ENCODE assay signal across 4 fruit fly cellular contexts in genomic region chr2L:3037153-3037579, dm6.
TF ChIP-seq lines count a peak whose summit lies in the region.

Gene CG17260, plus strand, starts transcription at chr2L:3037230.
Gene SerRS, minus strand, starts transcription at chr2L:3037403.

TF ChIP-seq in whole organism, adult, 20 proteins besides CTCF, POLR2A, EP300 and RAD21 (continued from another document):
- TF ChIP-seq CG14711 (tag; optimal IDR thresholded peaks at IDR 0.05; lab: Kevin White, UChicago) (peak; percentile 92), Mnt (GFP tag; optimal IDR thresholded peaks at IDR 0.05; lab: Kevin White, UChicago) (peak; percentile 92)

TF ChIP-seq in whole organism, embryonic, 481 proteins besides CTCF, POLR2A, EP300 and RAD21 (continued from another document and continues in another):
- TF ChIP-seq CG13894 (tag; optimal IDR thresholded peaks at IDR 0.05; lab: Kevin White, UChicago) (peak; percentile 82), oc (tag; optimal IDR thresholded peaks at IDR 0.05; lab: Kevin White, UChicago) (no peak), ase (GFP tag; IDR thresholded peaks at IDR 0.05; lab: Robert Waterston, UW) (peak; percentile 92), maf-S (GFP tag; optimal IDR thresholded peaks at IDR 0.05; lab: Kevin White, UChicago) (peak; percentile 93), disco-r (GFP tag; optimal IDR thresholded peaks at IDR 0.05; lab: Kevin White, UChicago) (peak; percentile 85), CG10274 (GFP tag; optimal IDR thresholded peaks at IDR 0.05; lab: Kevin White, UChicago) (peak; percentile 61), Hand (GFP tag; optimal IDR thresholded peaks at IDR 0.05; lab: Kevin White, UChicago) (peak; percentile 26), CG10321 (GFP tag; IDR thresholded peaks at IDR 0.05; lab: Robert Waterston, UW) (0 out of 2 replicates have a peak, but pooled peaks have one; percentile 33), CG18476 (GFP tag; optimal IDR thresholded peaks at IDR 0.05; lab: Kevin White, UChicago) (peak; percentile 94), kni (GFP tag; optimal IDR thresholded peaks at IDR 0.05; lab: Kevin White, UChicago) (peak; percentile 69), GATAe (GFP tag; conservative IDR thresholded peaks at IDR 0.05; lab: Robert Waterston, UW) (peak; percentile 75), D (optimal IDR thresholded peaks at IDR 0.05; lab: Kevin White, UChicago) (no peak), D (GFP tag; optimal IDR thresholded peaks at IDR 0.05; lab: Kevin White, UChicago) (peak; percentile 76), CG18262 (tag; optimal IDR thresholded peaks at IDR 0.05; lab: Kevin White, UChicago) (peak; percentile 91), Doc2 (GFP tag; IDR thresholded peaks at IDR 0.05; lab: Robert Waterston, UW) (peak; percentile 84), inv (GFP tag; IDR thresholded peaks at IDR 0.05; lab: Robert Waterston, UW; ENCODE audit: partially characterized antibody) (peak; percentile 34; the same call in 1 of the 2 replicates), CG10209 (GFP tag; optimal IDR thresholded peaks at IDR 0.05; lab: Kevin White, UChicago) (peak; percentile 91), ranshi (GFP tag; IDR thresholded peaks at IDR 0.05; lab: Robert Waterston, UW) (peak; percentile 93), CG14050 (GFP tag; IDR thresholded peaks at IDR 0.05; lab: Robert Waterston, UW) (peak; percentile 83), ro (GFP tag; IDR thresholded peaks at IDR 0.05; lab: Robert Waterston, UW) (peak; percentile 77), da (GFP tag; optimal IDR thresholded peaks at IDR 0.05; lab: Kevin White, UChicago) (peak; percentile 86), sug (tag; optimal IDR thresholded peaks at IDR 0.05; lab: Kevin White, UChicago) (peak; percentile 92), CG16815 (GFP tag; optimal IDR thresholded peaks at IDR 0.05; lab: Kevin White, UChicago) (peak; percentile 91), Chrac-16 (GFP tag; optimal IDR thresholded peaks at IDR 0.05; lab: Kevin White, UChicago) (peak; percentile 94), lola (GFP tag; optimal IDR thresholded peaks at IDR 0.05; lab: Kevin White, UChicago) (peak in 1 of 3 experiments; percentile 87), HmgD (GFP tag; optimal IDR thresholded peaks at IDR 0.05; lab: Kevin White, UChicago) (peak; percentile 71), insv (GFP tag; optimal IDR thresholded peaks at IDR 0.05; lab: Kevin White, UChicago) (peak in 1 of 2 experiments; percentile 78), amos (GFP tag; IDR thresholded peaks at IDR 0.05; lab: Robert Waterston, UW; ENCODE audit: partially characterized antibody) (peak; percentile 22; the same call in 1 of the 2 replicates), slou (GFP tag; optimal IDR thresholded peaks at IDR 0.05; lab: Kevin White, UChicago) (peak; percentile 93), gcm (GFP tag; optimal IDR thresholded peaks at IDR 0.05; lab: Kevin White, UChicago) (peak; percentile 85), CG11247 (GFP tag; IDR thresholded peaks at IDR 0.05; lab: Robert Waterston, UW) (peak; percentile 88), CG12744 (GFP tag; optimal IDR thresholded peaks at IDR 0.05; lab: Kevin White, UChicago) (peak; percentile 92), pho (GFP tag; optimal IDR thresholded peaks at IDR 0.05; lab: Kevin White, UChicago) (peak; percentile 96), Stat92E (GFP tag; optimal IDR thresholded peaks at IDR 0.05; lab: Kevin White, UChicago) (peak in 1 of 3 experiments; percentile 37), CG10147 (GFP tag; optimal IDR thresholded peaks at IDR 0.05; lab: Kevin White, UChicago) (peak; percentile 90), CG10366 (GFP tag; IDR thresholded peaks at IDR 0.05; lab: Robert Waterston, UW) (peak; percentile 90), MBD-R2 (GFP tag; IDR thresholded peaks at IDR 0.05; lab: Robert Waterston, UW) (peak; percentile 98), CG1832 (GFP tag; optimal IDR thresholded peaks at IDR 0.05; lab: Kevin White, UChicago) (no peak), CG17361 (GFP tag; IDR thresholded peaks at IDR 0.05; lab: Robert Waterston, UW) (peak; percentile 96), CG1792 (GFP tag; optimal IDR thresholded peaks at IDR 0.05; lab: Kevin White, UChicago) (peak; percentile 78), Pdp1 (GFP tag; optimal IDR thresholded peaks at IDR 0.05; lab: Kevin White, UChicago) (peak; percentile 91 to 95)

TF ChIP-seq in whole organism, prepupa, 60 proteins besides CTCF, POLR2A, EP300 and RAD21 (continued from another document):
- TF ChIP-seq CG6854 (GFP tag; optimal IDR thresholded peaks at IDR 0.05; lab: Kevin White, UChicago), result peak; percentile 69
- peak; percentile 92 for TF ChIP-seq Ets21C (GFP tag; optimal IDR thresholded peaks at IDR 0.05; lab: Kevin White, UChicago)
- no peak for TF ChIP-seq CG7368 (GFP tag; optimal IDR thresholded peaks at IDR 0.05; lab: Kevin White, UChicago)
- TF ChIP-seq Hr38 (GFP tag; optimal IDR thresholded peaks at IDR 0.05; lab: Kevin White, UChicago), result peak; percentile 73
- TF ChIP-seq svp (GFP tag; lab: Kevin White, UChicago), result peak; percentile 94
- TF ChIP-seq CG9139 (GFP tag; optimal IDR thresholded peaks at IDR 0.05; lab: Kevin White, UChicago), result no peak
- TF ChIP-seq lz (GFP tag; optimal IDR thresholded peaks at IDR 0.05; lab: Kevin White, UChicago), result peak; percentile 97
- peak; percentile 95 for TF ChIP-seq pdm3 (GFP tag; optimal IDR thresholded peaks at IDR 0.05; lab: Kevin White, UChicago)
- no peak for TF ChIP-seq CG4318 (GFP tag; optimal IDR thresholded peaks at IDR 0.05; lab: Kevin White, UChicago)
- no peak for TF ChIP-seq spab (GFP tag; optimal IDR thresholded peaks at IDR 0.05; lab: Kevin White, UChicago)
- peak; percentile 94 for TF ChIP-seq CG3919 (GFP tag; optimal IDR thresholded peaks at IDR 0.05; lab: Kevin White, UChicago)
- TF ChIP-seq CG6163 (GFP tag; IDR thresholded peaks at IDR 0.05; lab: Robert Waterston, UW), result peak; percentile 85
- peak in 1 of 2 experiments; percentile 70 for TF ChIP-seq salr (GFP tag; optimal IDR thresholded peaks at IDR 0.05; lab: Kevin White, UChicago)
- TF ChIP-seq OdsH (GFP tag; optimal IDR thresholded peaks at IDR 0.05; lab: Kevin White, UChicago), result peak; percentile 96
- peak; percentile 95 for TF ChIP-seq topi (GFP tag; optimal IDR thresholded peaks at IDR 0.05; lab: Kevin White, UChicago)
- peak; percentile 89 for TF ChIP-seq CG11762 (GFP tag; optimal IDR thresholded peaks at IDR 0.05; lab: Kevin White, UChicago; ENCODE audit: insufficient read depth)
- TF ChIP-seq CG16779 (tag; optimal IDR thresholded peaks at IDR 0.05; lab: Kevin White, UChicago), result no peak
- peak; percentile 92 for TF ChIP-seq CG3032 (tag; optimal IDR thresholded peaks at IDR 0.05; lab: Kevin White, UChicago)
- TF ChIP-seq CG34406 (GFP tag; optimal IDR thresholded peaks at IDR 0.05; lab: Kevin White, UChicago), result peak; percentile 91
- TF ChIP-seq eg (GFP tag; IDR thresholded peaks at IDR 0.05; lab: Robert Waterston, UW), result peak; percentile 92
- peak; percentile 97 for TF ChIP-seq CG31627 (GFP tag; optimal IDR thresholded peaks at IDR 0.05; lab: Kevin White, UChicago)
- peak; percentile 91 for TF ChIP-seq CG8319 (GFP tag; optimal IDR thresholded peaks at IDR 0.05; lab: Kevin White, UChicago)
- peak; percentile 59 for TF ChIP-seq Eip93F (GFP tag; optimal IDR thresholded peaks at IDR 0.05; lab: Kevin White, UChicago)
- TF ChIP-seq CG10669 (GFP tag; optimal IDR thresholded peaks at IDR 0.05; lab: Kevin White, UChicago), result peak; percentile 88
- TF ChIP-seq achi (GFP tag; optimal IDR thresholded peaks at IDR 0.05; lab: Kevin White, UChicago), result peak; percentile 90
- TF ChIP-seq Blimp-1 (GFP tag; optimal IDR thresholded peaks at IDR 0.05; lab: Kevin White, UChicago), result no peak
- no peak for TF ChIP-seq Sox102F (GFP tag; optimal IDR thresholded peaks at IDR 0.05; lab: Kevin White, UChicago)
- peak; percentile 84 for TF ChIP-seq CG11294 (GFP tag; IDR thresholded peaks at IDR 0.05; lab: Robert Waterston, UW)
- peak; percentile 96 for TF ChIP-seq Hr4 (GFP tag; optimal IDR thresholded peaks at IDR 0.05; lab: Kevin White, UChicago)
- TF ChIP-seq fd59A (GFP tag; optimal IDR thresholded peaks at IDR 0.05; lab: Kevin White, UChicago), result peak; percentile 70
- peak; percentile 97 for TF ChIP-seq Eip78C (GFP tag; lab: Kevin White, UChicago)
- TF ChIP-seq CG8632 (GFP tag; optimal IDR thresholded peaks at IDR 0.05; lab: Kevin White, UChicago), result peak; percentile 87
- TF ChIP-seq net (GFP tag; optimal IDR thresholded peaks at IDR 0.05; lab: Kevin White, UChicago), result peak; percentile 79
- TF ChIP-seq Lpt (GFP tag; optimal IDR thresholded peaks at IDR 0.05; lab: Kevin White, UChicago), result peak; percentile 92
- peak; percentile 95 for TF ChIP-seq cyc (GFP tag; optimal IDR thresholded peaks at IDR 0.05; lab: Kevin White, UChicago)
- peak; percentile 91 for TF ChIP-seq CG11902 (GFP tag; optimal IDR thresholded peaks at IDR 0.05; lab: Kevin White, UChicago)
- TF ChIP-seq CG6276 (GFP tag; optimal IDR thresholded peaks at IDR 0.05; lab: Kevin White, UChicago), result no peak
- TF ChIP-seq ss (GFP tag; optimal IDR thresholded peaks at IDR 0.05; lab: Kevin White, UChicago), result no peak
- peak; percentile 95 for TF ChIP-seq Sox14 (GFP tag; optimal IDR thresholded peaks at IDR 0.05; lab: Kevin White, UChicago)
- peak; percentile 91 for TF ChIP-seq Gug (GFP tag; IDR thresholded peaks at IDR 0.05; lab: Robert Waterston, UW)
- peak; percentile 90 for TF ChIP-seq CG6792 (GFP tag; optimal IDR thresholded peaks at IDR 0.05; lab: Kevin White, UChicago)

TF ChIP-seq in whole organism, wandering third instar larva, 38 proteins besides CTCF, POLR2A, EP300 and RAD21 (continued from another document):
- TF ChIP-seq dl (GFP tag; optimal IDR thresholded peaks at IDR 0.05; lab: Kevin White, UChicago; ENCODE audit: insufficient read depth in 1 of 2, partially characterized antibody in 2 of 2), result no peak
- TF ChIP-seq HLH106 (tag; optimal IDR thresholded peaks at IDR 0.05; lab: Kevin White, UChicago), result peak; percentile 94
- TF ChIP-seq sage (GFP tag; optimal IDR thresholded peaks at IDR 0.05; lab: Kevin White, UChicago), result peak; percentile 72
- TF ChIP-seq h (GFP tag; optimal IDR thresholded peaks at IDR 0.05; lab: Kevin White, UChicago), result peak; percentile 97
- no peak for TF ChIP-seq tai (GFP tag; optimal IDR thresholded peaks at IDR 0.05; lab: Kevin White, UChicago)
- TF ChIP-seq Vsx2 (GFP tag; optimal IDR thresholded peaks at IDR 0.05; lab: Kevin White, UChicago; ENCODE audit: partially characterized antibody), result no peak
- peak; percentile 89 for TF ChIP-seq dmrt93B (GFP tag; optimal IDR thresholded peaks at IDR 0.05; lab: Kevin White, UChicago)
- TF ChIP-seq Jra (GFP tag; optimal IDR thresholded peaks at IDR 0.05; lab: Kevin White, UChicago), result no peak
- no peak for TF ChIP-seq usp (GFP tag; optimal IDR thresholded peaks at IDR 0.05; lab: Kevin White, UChicago)
- TF ChIP-seq pan (optimal IDR thresholded peaks at IDR 0.05; lab: Kevin White, UChicago), result no peak
- TF ChIP-seq woc (GFP tag; optimal IDR thresholded peaks at IDR 0.05; lab: Kevin White, UChicago), result no peak
- TF ChIP-seq ey (GFP tag; optimal IDR thresholded peaks at IDR 0.05; lab: Kevin White, UChicago), result peak; percentile 94
- TF ChIP-seq brk (GFP tag; optimal IDR thresholded peaks at IDR 0.05; lab: Kevin White, UChicago), result no peak
- TF ChIP-seq Abd-B (GFP tag; optimal IDR thresholded peaks at IDR 0.05; lab: Kevin White, UChicago), result no peak
- no peak for TF ChIP-seq Hr78 (GFP tag; optimal IDR thresholded peaks at IDR 0.05; lab: Kevin White, UChicago)
- peak; percentile 59 for TF ChIP-seq Mio (GFP tag; optimal IDR thresholded peaks at IDR 0.05; lab: Kevin White, UChicago)
- TF ChIP-seq Hnf4 (GFP tag; optimal IDR thresholded peaks at IDR 0.05; lab: Kevin White, UChicago), result no peak
